Worm (Caenorhabditis elegans): ENCODE measurements around the gene hsp-90.

DNA sequence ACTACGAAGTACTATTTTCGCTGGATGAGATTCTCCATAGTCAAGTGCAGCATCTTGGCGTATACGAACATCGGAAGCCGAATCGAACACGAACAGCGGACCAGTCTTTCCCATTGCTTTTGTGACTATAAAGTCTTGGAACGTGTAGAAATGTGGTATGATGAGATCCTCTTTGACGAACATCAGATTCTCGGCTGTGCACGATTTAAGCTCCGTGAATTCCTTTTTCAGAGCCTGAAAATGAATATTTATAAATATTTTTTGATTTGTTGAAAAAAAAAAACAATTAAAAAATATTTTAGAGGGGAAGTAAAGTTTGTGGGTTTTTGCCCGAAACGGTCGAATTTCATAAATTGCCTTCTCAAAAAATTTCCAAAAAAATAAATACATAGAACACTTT, 792 bp upstream of the hsp-90 start:
- no peak for TF ChIP-seq snpc-4 (tag; optimal IDR thresholded peaks at IDR 0.05)
- TF ChIP-seq unc-62 (GFP tag; optimal IDR thresholded peaks at IDR 0.05), result no peak
- no peak for TF ChIP-seq elt-3 (tag; optimal IDR thresholded peaks at IDR 0.05)
- TF ChIP-seq lsy-2 (tag; optimal IDR thresholded peaks at IDR 0.05), result no peak
- TF ChIP-seq pha-4 (tag; optimal IDR thresholded peaks at IDR 0.05), result no peak
- no peak for TF ChIP-seq ces-1 (GFP tag; optimal IDR thresholded peaks at IDR 0.05)
- no peak for TF ChIP-seq mep-1 (tag; optimal IDR thresholded peaks at IDR 0.05)

Data from whole organism, mixed stage, embryonic.